Fruit fly (Drosophila melanogaster) whole organism, prepupa: ENCODE data around the gene CecB.

Source experiments
- CG15336 ChIP-seq: fragments of 200-800 bp; sonication (Bioruptor generic); IDR thresholded peaks from 2 replicates; pipeline ENCODE4 v1.3.6; 2022; ENCODE audit warnings: missing biosample characterization, missing genetic modification characterization
- CG31627 ChIP-seq: fragments of 200-800 bp; sonication (Bioruptor generic); optimal IDR thresholded peaks from 3 replicates; lab custom pipeline; 2016; ENCODE audit warnings: missing biosample characterization, missing genetic modification characterization

- TF ChIP-seq CG15336 (GFP tag; lab: Robert Waterston, UW) (peak; percentile 35; the same call in 1 of the 2 replicates), CG31627 (peak; percentile 76)
These were observed 23.8 kb downstream of the CecB start for dm6 chr3R:30189836-30190235.
